Fruit fly (Drosophila melanogaster): ENCODE results near the gene CG10598.

- TF ChIP-seq kay (GFP tag; ENCODE audit: borderline replicate concordance): no peak
- TF ChIP-seq Hr96 (GFP tag; optimal IDR thresholded peaks at IDR 0.05): no peak
- no peak for TF ChIP-seq CG11617 (GFP tag; optimal IDR thresholded peaks at IDR 0.05)
- TF ChIP-seq CG7045 (GFP tag; optimal IDR thresholded peaks at IDR 0.05): no peak
- TF ChIP-seq CG12768 (GFP tag; optimal IDR thresholded peaks at IDR 0.05): no peak
- TF ChIP-seq bab1 (GFP tag; optimal IDR thresholded peaks at IDR 0.05): no peak
These were observed 20.2 kb upstream of the CG10598 start, which contains the start of gene CG42854 for dm6 chrX:17246916-17247315.

Measured in whole organism, adult.